Fruit fly (Drosophila melanogaster) whole organism, embryonic: ENCODE measurements around the gene ScpX.

Experiments used
- ATbp ChIP-seq: fragments of 200-800 bp; sonication (Bioruptor generic); optimal IDR thresholded peaks from 2 replicates; lab custom pipeline; 2017; ENCODE audit warnings: missing biosample characterization, mild to moderate bottlenecking, missing genetic modification characterization, missing genetic modification reagents
- Antp ChIP-seq: fragments of 200-800 bp; sonication (Bioruptor generic); optimal IDR thresholded peaks from 3 replicates; lab custom pipeline; 2016; ENCODE audit warnings: missing biosample characterization, missing genetic modification characterization
- C15 ChIP-seq: fragments of 200-800 bp; sonication (Bioruptor generic); IDR thresholded peaks from 3 replicates; pipeline ENCODE4 v1.3.6; 2022; ENCODE audit warnings: missing biosample characterization, missing genetic modification characterization
- CG10209 ChIP-seq: fragments of 200-800 bp; sonication (Bioruptor generic); optimal IDR thresholded peaks from 3 replicates; lab custom pipeline; 2017; ENCODE audit warnings: missing biosample characterization, mild to moderate bottlenecking, missing genetic modification characterization, missing genetic modification reagents
- CG10543 ChIP-seq: fragments of 200-800 bp; sonication (Bioruptor generic); optimal IDR thresholded peaks from 3 replicates; lab custom pipeline; 2017; ENCODE audit warnings: missing biosample characterization, mild to moderate bottlenecking, missing genetic modification characterization, moderate library complexity
- CG11723 ChIP-seq: fragments of 200-800 bp; sonication (Bioruptor generic); optimal IDR thresholded peaks from 2 replicates; lab custom pipeline; 2017; ENCODE audit warnings: missing biosample characterization, mild to moderate bottlenecking, missing genetic modification characterization
- CG12391 ChIP-seq: fragments of 200-800 bp; sonication (Bioruptor generic); optimal IDR thresholded peaks from 3 replicates; lab custom pipeline; 2018; ENCODE audit warnings: missing biosample characterization, mild to moderate bottlenecking, missing genetic modification characterization, moderate library complexity
- CG12659 ChIP-seq: fragments of 200-800 bp; sonication (Bioruptor generic); optimal IDR thresholded peaks from 3 replicates; lab custom pipeline; 2017; ENCODE audit warnings: mild to moderate bottlenecking, missing biosample characterization, missing genetic modification reagents, missing genetic modification characterization
- CG13123 ChIP-seq: fragments of 200-800 bp; sonication (Bioruptor generic); optimal IDR thresholded peaks from 2 replicates; lab custom pipeline; 2016; ENCODE audit warnings: missing biosample characterization, missing genetic modification characterization
- CG13424 ChIP-seq: fragments of 200-800 bp; sonication (Bioruptor generic); optimal IDR thresholded peaks from 2 replicates; lab custom pipeline; 2019; ENCODE audit warnings: missing biosample characterization, mild to moderate bottlenecking, missing genetic modification characterization, moderate library complexity
- CG14667 ChIP-seq: fragments of 200-800 bp; sonication (Bioruptor generic); IDR thresholded peaks from 2 replicates; pipeline ENCODE4 v1.3.6; 2022; ENCODE audit warnings: missing biosample characterization, missing genetic modification characterization
- CG15514 ChIP-seq: fragments of 200-800 bp; sonication (Bioruptor generic); optimal IDR thresholded peaks from 3 replicates; lab custom pipeline; 2017; ENCODE audit warnings: missing biosample characterization, missing genetic modification characterization, mild to moderate bottlenecking, moderate library complexity, missing genetic modification reagents
- CG17328 ChIP-seq: fragments of 200-800 bp; sonication (Bioruptor generic); IDR thresholded peaks from 2 replicates; pipeline ENCODE4 v1.3.6; 2022; ENCODE audit warnings: missing biosample characterization, missing genetic modification characterization
- CG2712 ChIP-seq: fragments of 200-800 bp; optimal IDR thresholded peaks from 3 replicates; lab custom pipeline; 2019; ENCODE audit warnings: missing biosample characterization, mild to moderate bottlenecking, missing genetic modification characterization, moderate library complexity
- CG30431 ChIP-seq: fragments of 200-800 bp; sonication (Bioruptor generic); optimal IDR thresholded peaks from 2 replicates; lab custom pipeline; 2017; ENCODE audit warnings: missing biosample characterization, missing genetic modification characterization
- CG31388 ChIP-seq: fragments of 200-800 bp; sonication (Bioruptor generic); optimal IDR thresholded peaks from 2 replicates; lab custom pipeline; 2016; ENCODE audit warnings: missing biosample characterization, missing genetic modification characterization
- CG33557 ChIP-seq: fragments of 200-800 bp; sonication (Bioruptor generic); optimal IDR thresholded peaks from 2 replicates; lab custom pipeline; 2019; ENCODE audit warnings: missing biosample characterization, mild to moderate bottlenecking, missing genetic modification characterization, moderate library complexity
- CG34376 ChIP-seq: fragments of 200-800 bp; sonication (Bioruptor generic); optimal IDR thresholded peaks from 2 replicates; lab custom pipeline; 2018; ENCODE audit warnings: missing biosample characterization, mild to moderate bottlenecking, missing genetic modification characterization
- CG3995 ChIP-seq: fragments of 200-800 bp; sonication (Bioruptor generic); optimal IDR thresholded peaks from 3 replicates; lab custom pipeline; 2016; ENCODE audit warnings: missing biosample characterization, missing genetic modification characterization
- CG43689 ChIP-seq: fragments of 200-800 bp; sonication (Bioruptor generic); IDR thresholded peaks from 2 replicates; pipeline ENCODE4 v1.3.6; 2022; ENCODE audit warnings: missing biosample characterization, missing genetic modification characterization
- CG8281 ChIP-seq: fragments of 200-800 bp; sonication (Bioruptor generic); optimal IDR thresholded peaks from 2 replicates; lab custom pipeline; 2018; ENCODE audit warnings: missing biosample characterization, mild to moderate bottlenecking, missing genetic modification characterization, moderate library complexity
- CG8478 ChIP-seq: fragments of >200 bp; optimal IDR thresholded peaks from 2 replicates; lab custom pipeline; 2018
- CrebB ChIP-seq: fragments of 200-800 bp; sonication (Bioruptor generic); optimal IDR thresholded peaks from 3 replicates; lab custom pipeline; 2018; ENCODE audit warnings: missing biosample characterization, mild to moderate bottlenecking, missing genetic modification characterization
- D ChIP-seq, 2 experiments: fragments of 200-800 bp in 1 of 2; fragments of >200 bp in 1 of 2; sonication (Bioruptor generic) in 1 of 2; optimal IDR thresholded peaks; 2 replicates in 1 of 2; 3 replicates in 1 of 2; lab custom pipeline; 2017; ENCODE audit warnings: mild to moderate bottlenecking in 1 of 2, missing biosample characterization in 1 of 2, missing genetic modification characterization in 1 of 2, missing genetic modification reagents in 1 of 2
- D19A ChIP-seq: fragments of 200-800 bp; optimal IDR thresholded peaks from 3 replicates; lab custom pipeline; 2019; ENCODE audit warnings: missing biosample characterization, mild to moderate bottlenecking, missing genetic modification characterization, moderate library complexity
- D19B ChIP-seq: fragments of 200-800 bp; sonication (Bioruptor generic); optimal IDR thresholded peaks from 2 replicates; lab custom pipeline; 2017; ENCODE audit warnings: missing biosample characterization, mild to moderate bottlenecking, missing genetic modification characterization
- Dp ChIP-seq: fragments of 200-800 bp; sonication (Bioruptor generic); optimal IDR thresholded peaks from 2 replicates; lab custom pipeline; 2018; ENCODE audit warnings: missing biosample characterization, mild to moderate bottlenecking, missing genetic modification characterization, moderate library complexity
- Hey ChIP-seq: fragments of 200-800 bp; sonication (Bioruptor generic); optimal IDR thresholded peaks from 3 replicates; lab custom pipeline; 2018; ENCODE audit warnings: missing biosample characterization, mild to moderate bottlenecking, missing genetic modification characterization
- Kr ChIP-seq: fragments of 200-800 bp; sonication (Bioruptor generic); optimal IDR thresholded peaks from 2 replicates; lab custom pipeline; 2017; ENCODE audit warnings: missing biosample characterization, mild to moderate bottlenecking, missing genetic modification characterization
- NfI ChIP-seq: fragments of 200-800 bp; sonication (Bioruptor generic); optimal IDR thresholded peaks from 3 replicates; lab custom pipeline; 2018; ENCODE audit warnings: missing biosample characterization, mild to moderate bottlenecking, missing genetic modification characterization, moderate library complexity
- aop ChIP-seq: fragments of 200-800 bp; sonication (Bioruptor generic); IDR thresholded peaks from 2 replicates; pipeline ENCODE4 v1.3.6; 2022; ENCODE audit warnings: missing biosample characterization, missing genetic modification characterization
- chm ChIP-seq: fragments of 200-800 bp; sonication (Bioruptor generic); IDR thresholded peaks from 2 replicates; pipeline ENCODE4 v1.3.6; 2022; ENCODE audit warnings: missing biosample characterization, missing genetic modification characterization
- crol ChIP-seq: fragments of 200-800 bp; sonication (Bioruptor generic); IDR thresholded peaks from 2 replicates; pipeline ENCODE4 v1.3.6; 2022; ENCODE audit warnings: missing biosample characterization, missing genetic modification characterization
- dan ChIP-seq: fragments of 200-800 bp; sonication (Bioruptor generic); IDR thresholded peaks from 2 replicates; pipeline ENCODE4 v1.3.6; 2022; ENCODE audit warnings: missing biosample characterization, missing genetic modification characterization
- exex ChIP-seq: fragments of 200-800 bp; sonication (Bioruptor generic); optimal IDR thresholded peaks from 4 replicates; lab custom pipeline; 2018; ENCODE audit warnings: missing biosample characterization, mild to moderate bottlenecking, missing genetic modification characterization, moderate library complexity
- fd3F ChIP-seq: fragments of 200-800 bp; sonication (Bioruptor generic); optimal IDR thresholded peaks from 2 replicates; lab custom pipeline; 2018; ENCODE audit warnings: missing biosample characterization, mild to moderate bottlenecking, missing genetic modification characterization, moderate library complexity
- gce ChIP-seq: fragments of 200-800 bp; sonication (Bioruptor generic); IDR thresholded peaks from 3 replicates; pipeline ENCODE4 v1.3.6; 2022; ENCODE audit warnings: missing biosample characterization, missing genetic modification characterization
- jing ChIP-seq: fragments of 200-800 bp; sonication (Bioruptor generic); optimal IDR thresholded peaks from 2 replicates; lab custom pipeline; 2018; ENCODE audit warnings: missing biosample characterization, mild to moderate bottlenecking, missing genetic modification characterization
- jumu ChIP-seq: fragments of 200-800 bp; sonication (Bioruptor generic); optimal IDR thresholded peaks from 3 replicates; lab custom pipeline; 2016; ENCODE audit warnings: missing biosample characterization, missing genetic modification characterization
- nerfin-2 ChIP-seq: fragments of 200-800 bp; sonication (Bioruptor generic); IDR thresholded peaks from 2 replicates; pipeline ENCODE4 v1.3.6; 2022; ENCODE audit warnings: missing biosample characterization, missing genetic modification characterization; ENCODE audit not compliant: partially characterized antibody
- nmo ChIP-seq: fragments of 200-800 bp; sonication (Bioruptor generic); optimal IDR thresholded peaks from 2 replicates; lab custom pipeline; 2018; ENCODE audit warnings: missing biosample characterization, mild to moderate bottlenecking, missing genetic modification characterization, moderate library complexity
- oc ChIP-seq: fragments of 200-800 bp; sonication (Bioruptor generic); optimal IDR thresholded peaks from 2 replicates; lab custom pipeline; 2018; ENCODE audit warnings: missing biosample characterization, mild to moderate bottlenecking, missing genetic modification characterization, moderate library complexity
- org-1 ChIP-seq: fragments of 200-800 bp; sonication (Bioruptor generic); optimal IDR thresholded peaks from 2 replicates; lab custom pipeline; 2017; ENCODE audit warnings: missing biosample characterization, missing genetic modification characterization
- otp ChIP-seq: fragments of 200-800 bp; sonication (Bioruptor generic); IDR thresholded peaks from 3 replicates; pipeline ENCODE4, ENCODE4 v1.3.6; 2022; ENCODE audit warnings: missing biosample characterization, missing genetic modification characterization
- prd ChIP-seq, 3 experiments: fragments of >200 bp in 2 of 3; fragments of 200-800 bp in 1 of 3; sonication (Bioruptor generic) in 1 of 3; optimal IDR thresholded peaks in 2 of 3; IDR thresholded peaks in 1 of 3; 2 replicates in 2 of 3; 3 replicates in 1 of 3; pipeline versions ENCODE4 v1.3.6 to Lab custom; 2017 to 2022; ENCODE audit warnings: missing biosample characterization in 1 of 3, missing genetic modification characterization in 1 of 3
- ranshi ChIP-seq: fragments of 200-800 bp; sonication (Bioruptor generic); IDR thresholded peaks from 2 replicates; pipeline ENCODE4 v1.3.6; 2022; ENCODE audit warnings: missing biosample characterization, missing genetic modification characterization
- tio ChIP-seq: fragments of 200-800 bp; sonication (Bioruptor generic); optimal IDR thresholded peaks from 2 replicates; lab custom pipeline; 2017; ENCODE audit warnings: missing biosample characterization, missing genetic modification characterization, inconsistent platforms
- vnd ChIP-seq: fragments of 200-800 bp; sonication (Bioruptor generic); IDR thresholded peaks from 3 replicates; pipeline ENCODE4 v1.3.6; 2022; ENCODE audit warnings: missing biosample characterization, missing genetic modification characterization; ENCODE audit not compliant: partially characterized antibody
- zen ChIP-seq: fragments of 200-800 bp; sonication (Bioruptor generic); optimal IDR thresholded peaks from 3 replicates; lab custom pipeline; 2018; ENCODE audit warnings: missing biosample characterization, mild to moderate bottlenecking, missing genetic modification characterization, moderate library complexity

Gene ScpX

dm6 chr2L:18857635-18858059, 26.6 kb downstream of the ScpX start (continued):
- TF ChIP-seq oc (tag; lab: Kevin White, UChicago) (peak; percentile 93), CG12659 (peak; percentile 95), CG43689 (GFP tag; lab: Robert Waterston, UW) (peak; percentile 87), org-1 (peak; percentile 83), CG10543 (GFP tag; lab: Kevin White, UChicago) (peak; percentile 89), vnd (GFP tag; lab: Robert Waterston, UW) (no peak), ATbp (peak; percentile 91), CG8281 (tag; lab: Kevin White, UChicago) (peak; percentile 73), jing (GFP tag; lab: Kevin White, UChicago) (peak; percentile 78), CG11723 (GFP tag; lab: Kevin White, UChicago) (peak; percentile 76), CG13123 (GFP tag; lab: Kevin White, UChicago) (peak; percentile 64), CrebB (tag; lab: Kevin White, UChicago) (peak; percentile 81), nerfin-2 (no peak), Hey (tag; lab: Kevin White, UChicago) (peak; percentile 74), CG8478 (no peak), CG30431 (peak; percentile 76), fd3F (GFP tag; lab: Kevin White, UChicago) (peak; percentile 91), CG13424 (peak; percentile 96), Kr (GFP tag; lab: Kevin White, UChicago) (no peak), exex (tag; lab: Kevin White, UChicago) (peak; percentile 68), CG33557 (GFP tag; lab: Kevin White, UChicago) (peak; percentile 78), D19A (tag; lab: Kevin White, UChicago) (peak; percentile 70), CG2712 (tag; lab: Kevin White, UChicago) (peak; percentile 94), C15 (peak; percentile 79; the same call in 1 of the 3 replicates), D19B (GFP tag; lab: Kevin White, UChicago) (peak; percentile 98), CG34376 (GFP tag; lab: Kevin White, UChicago) (peak; percentile 82), crol (GFP tag; lab: Robert Waterston, UW) (no peak; the same call in 1 of the 2 replicates), nmo (GFP tag; lab: Kevin White, UChicago) (peak; percentile 82), gce (GFP tag; lab: Robert Waterston, UW) (peak; percentile 87; the same call in 2 of the 3 replicates), CG12391 (tag; lab: Kevin White, UChicago) (peak; percentile 93), dan (GFP tag; lab: Robert Waterston, UW) (0 out of 2 replicates have a peak, but pooled peaks have one; percentile 13), tio (GFP tag; lab: Kevin White, UChicago) (peak; percentile 89), CG14667 (GFP tag; lab: Robert Waterston, UW) (peak; percentile 87), CG17328 (GFP tag; lab: Robert Waterston, UW) (peak; percentile 90), Dp (GFP tag; lab: Kevin White, UChicago) (peak; percentile 10), CG15514 (GFP tag; lab: Kevin White, UChicago) (peak; percentile 89), aop (GFP tag; lab: Robert Waterston, UW) (no peak), jumu (GFP tag; lab: Kevin White, UChicago) (peak; percentile 68), CG3995 (GFP tag; lab: Kevin White, UChicago) (peak; percentile 69), prd (optimal IDR thresholded peaks at IDR 0.05; lab: Kevin White, UChicago) (no peak), prd (GFP tag; IDR thresholded peaks at IDR 0.05; lab: Robert Waterston, UW) (peak; percentile 90), Antp (GFP tag; lab: Kevin White, UChicago) (peak; percentile 69), CG31388 (peak; percentile 57), NfI (GFP tag; lab: Kevin White, UChicago) (peak; percentile 95), ranshi (peak; percentile 87), otp (GFP tag; lab: Robert Waterston, UW) (peak; percentile 92), D (optimal IDR thresholded peaks at IDR 0.05; lab: Kevin White, UChicago) (no peak), D (GFP tag; optimal IDR thresholded peaks at IDR 0.05; lab: Kevin White, UChicago) (peak; percentile 82), zen (tag; lab: Kevin White, UChicago) (peak; percentile 82), CG10209 (GFP tag; lab: Kevin White, UChicago) (peak; percentile 91), chm (GFP tag; lab: Robert Waterston, UW) (peak; percentile 92)
